Worm (Caenorhabditis elegans) whole organism, L1 larva: ENCODE measurements around the gene F38E9.6.
A peak's percentile ranks its signal among the peaks of the same experiment; 100 is the strongest.

Experiments used
- C34B4.2 ChIP-seq: sonication (generic microtip); optimal IDR thresholded peaks from 2 replicates; lab custom pipeline; 2017; ENCODE audit warnings: mild to moderate bottlenecking, missing genetic modification characterization, missing compliant biosample characterization
- F16B12.6 ChIP-seq: fragments of 150-350 bp; optimal IDR thresholded peaks from 2 replicates; lab custom pipeline; 2014; ENCODE audit warnings: missing biosample characterization, missing genetic modification characterization
- Y116A8C.19 ChIP-seq: sonication (generic microtip); optimal IDR thresholded peaks from 2 replicates; lab custom pipeline; 2016; ENCODE audit warnings: missing compliant biosample characterization, missing genetic modification characterization, borderline replicate concordance
- aly-2 ChIP-seq: fragments of 150-350 bp; optimal IDR thresholded peaks from 2 replicates; lab custom pipeline; 2014; ENCODE audit warnings: missing biosample characterization, missing genetic modification characterization
- blmp-1 ChIP-seq: fragments of 150-350 bp; optimal IDR thresholded peaks from 2 replicates; lab custom pipeline; 2014; ENCODE audit warnings: missing biosample characterization, missing genetic modification characterization
- ceh-63 ChIP-seq: fragments of 200-800 bp; sonication (Bioruptor generic); optimal IDR thresholded peaks from 2 replicates; lab custom pipeline; 2018; ENCODE audit warnings: mild to moderate bottlenecking, missing genetic modification characterization, missing compliant biosample characterization
- ceh-82 ChIP-seq, 3 experiments: fragments of 150-350 bp in 1 of 3; sonication (generic microtip) in 2 of 3; optimal IDR thresholded peaks; 2 replicates each; lab custom pipeline; 2014 to 2017; ENCODE audit warnings: missing biosample characterization in 3 of 3, missing genetic modification characterization in 3 of 3
- ceh-88 ChIP-seq: fragments of 200-800 bp; sonication (Bioruptor generic); IDR thresholded peaks from 2 replicates; pipeline ENCODE4 v1.3.6; 2022; ENCODE audit warnings: missing genetic modification characterization, missing compliant biosample characterization
- ceh-90 ChIP-seq: sonication (generic microtip); optimal IDR thresholded peaks from 2 replicates; lab custom pipeline; 2016; ENCODE audit warnings: missing genetic modification characterization, missing compliant biosample characterization
- efl-3 ChIP-seq: fragments of 200-800 bp; sonication (Bioruptor generic); optimal IDR thresholded peaks from 2 replicates; lab custom pipeline; 2018; ENCODE audit warnings: mild to moderate bottlenecking, missing genetic modification characterization, missing compliant biosample characterization
- egl-27 ChIP-seq, 2 experiments: fragments of 150-350 bp in 1 of 2; sonication (generic microtip); optimal IDR thresholded peaks; 3 replicates each; lab custom pipeline; 2017 to 2018; ENCODE audit warnings: missing biosample characterization in 2 of 2, missing genetic modification characterization in 2 of 2, missing genetic modification reagents in 2 of 2
- elt-2 ChIP-seq: sonication (generic microtip); optimal IDR thresholded peaks from 2 replicates; lab custom pipeline; 2016; ENCODE audit warnings: missing genetic modification characterization, mild to moderate bottlenecking, inconsistent platforms, missing compliant biosample characterization, missing genetic modification reagents
- fkh-8 ChIP-seq: sonication (generic microtip); optimal IDR thresholded peaks from 2 replicates; lab custom pipeline; 2016; ENCODE audit warnings: mild to moderate bottlenecking, missing genetic modification characterization, missing compliant biosample characterization
- grh-1 ChIP-seq: fragments of 200-800 bp; sonication (Bioruptor generic); IDR thresholded peaks from 2 replicates; pipeline ENCODE4 v1.3.6; 2022; ENCODE audit warnings: missing genetic modification reagents, missing genetic modification characterization, missing compliant biosample characterization
- lin-13 ChIP-seq: fragments of 150-350 bp; optimal IDR thresholded peaks from 2 replicates; lab custom pipeline; 2014; ENCODE audit warnings: missing biosample characterization, missing genetic modification reagents, missing genetic modification characterization
- lin-14 ChIP-seq: fragments of 200-800 bp; sonication (Bioruptor generic); optimal IDR thresholded peaks from 2 replicates; lab custom pipeline; 2018; ENCODE audit warnings: mild to moderate bottlenecking, missing genetic modification characterization, moderate library complexity, missing compliant biosample characterization
- lin-15B ChIP-seq: fragments of 150-350 bp; sonication (generic microtip); optimal IDR thresholded peaks from 3 replicates; lab custom pipeline; 2014; ENCODE audit warnings: missing biosample characterization, missing genetic modification characterization
- lin-39 ChIP-seq: fragments of 150-350 bp; optimal IDR thresholded peaks from 2 replicates; lab custom pipeline; 2014; ENCODE audit warnings: missing biosample characterization, missing genetic modification reagents, missing genetic modification characterization
- lsy-2 ChIP-seq, 2 experiments: fragments of 150-350 bp; optimal IDR thresholded peaks; 2 replicates each; lab custom pipeline; 2014; ENCODE audit warnings: missing biosample characterization in 2 of 2, missing genetic modification characterization in 2 of 2
- mab-9 ChIP-seq: fragments of 200-800 bp; sonication (Bioruptor generic); IDR thresholded peaks from 2 replicates; pipeline ENCODE4 v1.3.6; 2022; ENCODE audit warnings: missing genetic modification reagents, missing genetic modification characterization, missing compliant biosample characterization
- nhr-20 ChIP-seq: sonication (generic microtip); optimal IDR thresholded peaks from 2 replicates; lab custom pipeline; 2016; ENCODE audit warnings: mild to moderate bottlenecking, missing genetic modification characterization, missing compliant biosample characterization
- nhr-71 ChIP-seq: sonication (generic microtip); optimal IDR thresholded peaks from 2 replicates; lab custom pipeline; 2016; ENCODE audit warnings: mild to moderate bottlenecking, missing genetic modification characterization, moderate library complexity, missing compliant biosample characterization
- nhr-84 ChIP-seq: sonication (generic microtip); optimal IDR thresholded peaks from 2 replicates; lab custom pipeline; 2017; ENCODE audit warnings: missing biosample characterization, missing genetic modification characterization
- nhr-85 ChIP-seq: sonication (generic microtip); peaks from one replicate; lab custom pipeline; 2016; ENCODE audit warnings: missing genetic modification characterization, inconsistent platforms, missing compliant biosample characterization
- pag-3 ChIP-seq: sonication (generic microtip); optimal IDR thresholded peaks from 2 replicates; lab custom pipeline; 2017; ENCODE audit warnings: missing genetic modification characterization, mild to moderate bottlenecking, missing compliant biosample characterization, antibody characterized with exemption, borderline replicate concordance; ENCODE audit not compliant: insufficient read depth
- rnt-1 ChIP-seq: sonication (generic microtip); optimal IDR thresholded peaks from 2 replicates; lab custom pipeline; 2016; ENCODE audit warnings: mild to moderate bottlenecking, missing genetic modification characterization, moderate library complexity, missing compliant biosample characterization
- snu-23 ChIP-seq: sonication (generic microtip); optimal IDR thresholded peaks from 2 replicates; lab custom pipeline; 2016; ENCODE audit warnings: missing genetic modification characterization, missing compliant biosample characterization
- tbx-2 ChIP-seq: sonication (generic microtip); optimal IDR thresholded peaks from 2 replicates; lab custom pipeline; 2016; ENCODE audit warnings: missing genetic modification characterization, missing compliant biosample characterization
- unc-130 ChIP-seq: fragments of 150-350 bp; optimal IDR thresholded peaks from 2 replicates; lab custom pipeline; 2017; ENCODE audit warnings: missing biosample characterization, missing genetic modification characterization, inconsistent platforms
- unc-98 ChIP-seq: fragments of 200-800 bp; sonication (Bioruptor generic); IDR thresholded peaks from 2 replicates; pipeline ENCODE4 v1.3.6; 2022; ENCODE audit warnings: missing genetic modification characterization, missing compliant biosample characterization
- vab-15 ChIP-seq: sonication (generic microtip); optimal IDR thresholded peaks from 2 replicates; lab custom pipeline; 2017; ENCODE audit warnings: missing genotype, mild to moderate bottlenecking, missing genetic modification characterization, missing compliant biosample characterization
- xbp-1 ChIP-seq: sonication (generic microtip); optimal IDR thresholded peaks from 2 replicates; lab custom pipeline; 2016; ENCODE audit warnings: missing genetic modification characterization, missing compliant biosample characterization
- zag-1 ChIP-seq: fragments of 150-350 bp; optimal IDR thresholded peaks from 2 replicates; lab custom pipeline; 2014; ENCODE audit warnings: missing biosample characterization, missing genetic modification characterization

The F38E9.6 gene

DNA sequence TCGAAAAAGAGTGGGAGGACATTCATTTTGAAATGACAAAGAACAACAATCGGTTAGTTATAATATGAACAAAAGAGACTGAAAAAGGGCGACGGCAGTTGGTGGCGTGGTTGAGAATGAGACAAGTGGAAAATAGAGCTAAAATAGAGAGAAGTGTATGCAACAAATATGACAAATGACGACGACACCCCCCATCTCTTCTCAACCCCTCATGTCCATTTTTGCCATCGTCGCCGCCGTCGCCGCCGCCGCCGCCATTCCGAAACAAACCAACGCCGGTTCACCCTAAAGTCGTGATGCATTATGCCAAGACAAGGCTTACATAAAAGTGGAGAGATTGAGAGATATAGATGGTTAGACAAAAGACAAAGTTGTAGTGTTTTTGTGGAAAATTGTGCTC, 23.0 kb upstream of the F38E9.6 start:
- TF ChIP-seq rnt-1 (tag; lab: Kevin White, UChicago) (no peak), unc-98 (GFP tag; lab: Robert Waterston, UW) (no peak), lin-14 (GFP tag; lab: Kevin White, UChicago) (peak; percentile 41), lin-39 (tag; lab: Kevin White, UChicago) (no peak), zag-1 (tag; lab: Kevin White, UChicago) (no peak)
- TF ChIP-seq, all 84 proteins: peak for 1

DNA sequence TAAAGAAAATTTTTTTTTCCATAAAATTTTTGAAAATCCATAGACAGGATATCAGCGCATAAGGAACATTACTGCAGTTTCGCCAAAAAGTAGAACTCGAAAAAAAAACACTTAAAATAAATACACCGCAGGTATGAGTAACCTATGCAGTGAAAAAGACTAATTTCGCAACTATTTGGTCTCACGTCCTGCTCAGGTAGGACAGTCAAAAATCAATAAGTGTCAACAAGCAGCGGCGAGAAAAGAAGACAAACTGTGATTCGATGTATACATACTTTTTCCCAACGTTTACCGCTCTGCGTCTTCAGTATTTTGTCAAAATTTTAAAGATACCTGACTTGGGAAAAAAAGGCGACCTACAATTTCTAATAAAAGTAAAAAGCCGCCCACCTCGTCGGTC, 20.3 kb upstream of the F38E9.6 start:
- TF ChIP-seq ceh-63 (GFP tag; lab: Kevin White, UChicago) (no peak), nhr-20 (tag; lab: Kevin White, UChicago) (no peak), lin-13 (GFP tag; lab: Kevin White, UChicago) (no peak), pag-3 (no peak), C34B4.2 (no peak), xbp-1 (tag; lab: Kevin White, UChicago) (no peak), Y116A8C.19 (no peak), tbx-2 (tag; lab: Kevin White, UChicago) (no peak), ceh-90 (tag; lab: Kevin White, UChicago) (no peak), blmp-1 (tag; lab: Kevin White, UChicago) (no peak), fkh-8 (tag; lab: Kevin White, UChicago) (no peak), efl-3 (GFP tag; lab: Kevin White, UChicago) (no peak), unc-130 (tag; lab: Kevin White, UChicago) (no peak), aly-2 (tag; lab: Kevin White, UChicago) (no peak), vab-15 (no peak), lsy-2 (tag; optimal IDR thresholded peaks at IDR 0.05; lab: Kevin White, UChicago) (no peak), F16B12.6 (tag; lab: Kevin White, UChicago) (no peak), ceh-82 (tag; optimal IDR thresholded peaks at IDR 0.05; lab: Kevin White, UChicago) (no peak), nhr-84 (no peak)

DNA sequence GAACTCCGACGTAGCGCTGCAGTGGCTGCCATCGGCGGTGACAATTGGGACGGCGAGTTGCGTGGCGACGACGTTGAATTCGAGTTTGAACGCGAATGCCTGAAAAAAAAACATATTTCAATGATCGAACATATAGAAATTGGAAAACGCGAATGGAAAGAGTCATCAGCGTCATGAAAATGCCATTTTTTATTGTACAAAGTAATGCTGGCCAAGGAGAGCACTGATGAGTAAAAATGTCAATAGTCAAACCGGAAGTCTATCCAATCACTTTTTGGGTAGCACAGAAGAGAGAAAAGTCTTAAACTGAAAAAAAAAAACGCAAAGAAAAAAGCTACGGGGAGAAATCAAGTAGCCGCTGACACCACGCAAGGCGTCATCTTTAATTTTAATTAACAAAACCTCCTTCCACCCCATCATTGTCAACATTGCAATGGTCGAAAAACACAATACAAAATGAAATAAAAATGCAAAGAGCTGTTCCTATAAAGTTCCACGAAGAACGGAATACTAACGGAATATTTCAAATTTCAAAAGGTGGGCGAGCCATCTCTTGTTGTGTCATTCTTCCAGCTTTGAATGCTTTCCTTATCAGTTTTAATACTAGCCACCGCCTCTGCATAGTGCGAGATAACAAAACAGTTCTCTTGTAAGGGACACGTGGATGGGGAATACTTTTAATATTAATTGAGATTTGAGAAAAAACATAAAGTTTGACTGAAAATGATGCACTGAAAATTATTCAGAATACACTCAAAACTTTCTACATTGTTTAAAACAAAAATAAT, 18.8 kb upstream of the F38E9.6 start:
- TF ChIP-seq lin-13 (GFP tag; lab: Kevin White, UChicago) (no peak), snu-23 (GFP tag; lab: Kevin White, UChicago) (no peak), efl-3 (GFP tag; lab: Kevin White, UChicago) (no peak), egl-27 (tag; optimal IDR thresholded peaks at IDR 0.05; lab: Kevin White, UChicago) (no peak), lin-15B (tag; lab: Kevin White, UChicago) (no peak), elt-2 (tag; lab: Kevin White, UChicago) (peak; percentile 47)

DNA sequence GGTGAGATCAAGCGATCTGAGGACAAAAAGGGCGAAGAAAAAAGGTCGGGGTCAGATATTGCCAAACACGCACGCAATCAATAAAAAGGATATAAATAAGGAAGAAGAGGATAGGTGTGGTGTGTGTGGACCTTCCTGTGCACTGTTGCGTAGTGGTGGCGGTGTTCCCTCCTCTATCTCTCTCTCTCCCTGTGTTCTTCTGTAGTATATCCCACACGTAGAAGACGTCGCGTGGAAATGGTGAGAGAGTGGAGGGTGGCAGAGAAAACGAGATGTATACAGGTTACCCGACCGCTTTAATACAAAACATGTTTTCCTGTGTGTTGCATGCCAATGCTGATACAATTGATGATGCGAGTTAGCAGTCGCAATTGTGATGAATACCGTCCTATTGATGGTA, 17.7 kb upstream of the F38E9.6 start:
- TF ChIP-seq snu-23 (GFP tag; lab: Kevin White, UChicago) (peak; percentile 11), aly-2 (tag; lab: Kevin White, UChicago) (no peak), lin-14 (GFP tag; lab: Kevin White, UChicago) (peak; percentile 59), nhr-71 (tag; lab: Kevin White, UChicago) (no peak), nhr-85 (tag; lab: Kevin White, UChicago) (peak; percentile 68), grh-1 (GFP tag; lab: Robert Waterston, UW) (no peak), blmp-1 (tag; lab: Kevin White, UChicago) (peak; percentile 30)

DNA sequence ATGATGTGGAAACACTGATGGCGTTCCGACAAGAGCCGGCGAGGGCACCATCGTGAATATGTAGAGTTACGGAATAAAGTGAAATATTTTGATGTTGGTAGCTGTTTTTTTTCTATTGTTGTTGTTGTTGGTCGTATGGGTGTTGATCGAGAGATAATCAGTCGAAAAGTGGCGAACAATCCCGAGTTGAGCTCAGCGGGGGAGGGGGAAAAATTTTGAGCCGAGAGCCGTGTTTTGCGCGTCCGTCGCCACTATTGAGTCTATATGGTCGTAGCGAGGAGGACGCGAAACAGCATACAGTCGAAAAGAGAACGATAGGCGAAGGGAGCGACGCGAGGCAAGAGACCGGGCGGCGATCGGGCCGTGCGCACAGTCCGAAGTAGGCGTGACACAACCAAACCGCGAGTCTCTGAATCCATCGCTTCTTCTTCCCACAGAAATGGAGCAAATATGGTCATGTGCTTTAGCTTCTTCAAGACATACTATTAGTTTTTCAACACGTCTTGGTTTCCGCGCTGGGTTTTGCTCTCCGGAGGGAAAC, 15.4 kb upstream of the F38E9.6 start, which contains the start of gene eat-17:
Gene eat-17, minus strand, starts transcription at position 51 of the 541 bp plus-strand sequence.
- no peak for TF ChIP-seq ceh-88 (GFP tag; lab: Robert Waterston, UW)
- TF ChIP-seq lin-15B (tag; lab: Kevin White, UChicago) = no peak
- no peak for TF ChIP-seq mab-9
- TF ChIP-seq lsy-2 (tag; optimal IDR thresholded peaks at IDR 0.05; lab: Kevin White, UChicago) = no peak
- no peak for TF ChIP-seq aly-2 (tag; lab: Kevin White, UChicago)
- no peak for TF ChIP-seq Y116A8C.19
- TF ChIP-seq, all 84 proteins: peak for 0
